Fruit fly (Drosophila melanogaster): ENCODE data around the gene Sfp84E.

The Sfp84E gene

DNA sequence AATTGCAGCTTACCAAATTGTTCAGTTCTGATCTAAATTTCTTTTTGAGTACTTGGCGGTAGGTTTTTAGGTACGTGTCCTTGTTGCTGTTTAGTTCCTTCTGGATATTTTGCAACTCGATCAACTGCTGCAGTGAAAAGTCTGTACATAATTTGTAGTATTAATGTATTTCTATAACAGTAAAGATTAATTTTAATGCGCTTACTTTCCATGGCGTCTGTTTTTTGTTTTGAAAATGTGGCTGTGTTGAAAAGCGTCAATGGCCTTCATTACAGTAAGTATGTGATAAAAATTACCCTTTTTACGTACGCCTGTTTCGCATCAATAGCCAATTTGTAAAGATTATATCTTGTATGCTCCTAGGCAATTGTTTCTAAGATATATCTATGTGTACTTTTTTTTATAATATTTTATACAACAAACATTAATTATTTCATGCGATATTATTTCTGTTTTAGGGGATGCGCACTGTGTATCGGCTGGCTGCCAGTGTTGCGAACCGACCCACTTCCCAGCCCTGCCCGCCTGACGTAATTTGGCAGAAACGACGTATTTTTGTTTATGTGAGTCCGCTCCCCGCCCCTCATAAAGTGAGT, 21.1 kb upstream of the Sfp84E start, which contains the start of the genes Kmn2 and CG2698 (continued):
- TF ChIP-seq Scr (GFP tag; IDR thresholded peaks at IDR 0.05; ENCODE audit: partially characterized antibody), result peak; percentile 75
- no peak for TF ChIP-seq ato (GFP tag; IDR thresholded peaks at IDR 0.05; ENCODE audit: partially characterized antibody)
- TF ChIP-seq CG10209 (GFP tag; optimal IDR thresholded peaks at IDR 0.05), result peak; percentile 96
- no peak; the same call in 1 of the 3 replicates for TF ChIP-seq HLH4C (GFP tag; IDR thresholded peaks at IDR 0.05; ENCODE audit: partially characterized antibody)
- TF ChIP-seq CG12071 (GFP tag; optimal IDR thresholded peaks at IDR 0.05), result peak; percentile 88
- peak; percentile 95 for TF ChIP-seq Oli (tag; optimal IDR thresholded peaks at IDR 0.05)
- peak; percentile 94 for TF ChIP-seq CG13775 (GFP tag; optimal IDR thresholded peaks at IDR 0.05)
- peak; percentile 97 for TF ChIP-seq gem (tag; optimal IDR thresholded peaks at IDR 0.05)
- peak; percentile 91 for TF ChIP-seq CG2875 (GFP tag; optimal IDR thresholded peaks at IDR 0.05)
- TF ChIP-seq CG17359 (tag; optimal IDR thresholded peaks at IDR 0.05), result peak; percentile 96
- TF ChIP-seq CG3995 (GFP tag; optimal IDR thresholded peaks at IDR 0.05), result peak; percentile 69
- peak; percentile 89 for TF ChIP-seq CG10431 (GFP tag; optimal IDR thresholded peaks at IDR 0.05)
- TF ChIP-seq fd96Cb (tag; optimal IDR thresholded peaks at IDR 0.05), result peak; percentile 96
- peak; percentile 87 for TF ChIP-seq psq (GFP tag; optimal IDR thresholded peaks at IDR 0.05)
- peak; percentile 97 for TF ChIP-seq CG32767 (GFP tag; IDR thresholded peaks at IDR 0.05)
- no peak for TF ChIP-seq CG11398 (GFP tag; optimal IDR thresholded peaks at IDR 0.05)
- peak; percentile 85 for TF ChIP-seq CG13123 (GFP tag; optimal IDR thresholded peaks at IDR 0.05)
- TF ChIP-seq CG2129 (GFP tag; IDR thresholded peaks at IDR 0.05; ENCODE audit: partially characterized antibody), result no peak
- TF ChIP-seq CG7928 (GFP tag; optimal IDR thresholded peaks at IDR 0.05), result peak; percentile 86
- TF ChIP-seq zfh2 (GFP tag; optimal IDR thresholded peaks at IDR 0.05), result peak; percentile 88
- peak; percentile 89 for TF ChIP-seq CG15696 (tag; optimal IDR thresholded peaks at IDR 0.05)
- TF ChIP-seq mld (GFP tag; IDR thresholded peaks at IDR 0.05; ENCODE audit: partially characterized antibody), result no peak
- TF ChIP-seq CG6254 (GFP tag; optimal IDR thresholded peaks at IDR 0.05), result peak; percentile 92
- TF ChIP-seq stc (GFP tag; IDR thresholded peaks at IDR 0.05), result peak; percentile 97
- peak; percentile 12 for TF ChIP-seq pros (GFP tag; optimal IDR thresholded peaks at IDR 0.05)
- TF ChIP-seq Tbp (GFP tag; optimal IDR thresholded peaks at IDR 0.05), result no peak
- TF ChIP-seq CG4282 (GFP tag; optimal IDR thresholded peaks at IDR 0.05), result no peak
- peak; percentile 44 for TF ChIP-seq NC2α (GFP tag; optimal IDR thresholded peaks at IDR 0.05)
- TF ChIP-seq Dbx (GFP tag; IDR thresholded peaks at IDR 0.05), result peak; percentile 98
- peak; percentile 91 for TF ChIP-seq trh (GFP tag; optimal IDR thresholded peaks at IDR 0.05)
- TF ChIP-seq sug (tag; optimal IDR thresholded peaks at IDR 0.05), result peak; percentile 92
- peak; percentile 97 for TF ChIP-seq CG14014 (GFP tag; IDR thresholded peaks at IDR 0.05)
- peak; percentile 92 for TF ChIP-seq CG12104 (GFP tag; optimal IDR thresholded peaks at IDR 0.05)
- TF ChIP-seq abd-A (tag; optimal IDR thresholded peaks at IDR 0.05), result no peak
- peak; percentile 93 for TF ChIP-seq dan (GFP tag; IDR thresholded peaks at IDR 0.05)
- TF ChIP-seq Bdp1 (GFP tag; optimal IDR thresholded peaks at IDR 0.05), result peak; percentile 74
- TF ChIP-seq CG10959 (GFP tag; IDR thresholded peaks at IDR 0.05), result peak; percentile 96
- TF ChIP-seq Dek (tag; optimal IDR thresholded peaks at IDR 0.05), result peak; percentile 95
- TF ChIP-seq CG7786 (GFP tag; optimal IDR thresholded peaks at IDR 0.05), result peak; percentile 74
- peak; percentile 90 for TF ChIP-seq CG10979 (tag; optimal IDR thresholded peaks at IDR 0.05)
- peak; percentile 98 for TF ChIP-seq Abd-B (GFP tag; optimal IDR thresholded peaks at IDR 0.05)
- TF ChIP-seq al (GFP tag; IDR thresholded peaks at IDR 0.05), result peak; percentile 97
- peak; percentile 69; the same call in 2 of the 3 replicates for TF ChIP-seq z (GFP tag; IDR thresholded peaks at IDR 0.05)
- peak; percentile 84 for TF ChIP-seq Spps (tag; optimal IDR thresholded peaks at IDR 0.05)
- TF ChIP-seq CG1529 (GFP tag; optimal IDR thresholded peaks at IDR 0.05), result peak; percentile 89
- TF ChIP-seq CG8388 (GFP tag; optimal IDR thresholded peaks at IDR 0.05), result peak; percentile 94
- TF ChIP-seq CG4424 (GFP tag; optimal IDR thresholded peaks at IDR 0.05), result peak; percentile 97
- TF ChIP-seq B-H1 (GFP tag; IDR thresholded peaks at IDR 0.05), result peak; percentile 97
- peak in 1 of 2 experiments; percentile 72 for TF ChIP-seq insv (GFP tag; optimal IDR thresholded peaks at IDR 0.05)
